Worm (Caenorhabditis elegans) whole organism, mixed stage, embryonic: Measurements from ENCODE around the gene R144.3.
"Not testable (repeated sequence)": the region's sequence is repeated elsewhere in the genome, so short reads cannot be mapped to it uniquely, and the experiment has no call there.

Experiments
- ces-1 ChIP-seq: fragments of 150-350 bp; optimal IDR thresholded peaks from 2 replicates; lab custom pipeline; 2014; ENCODE audit warnings: missing biosample characterization, missing genetic modification reagents, missing genetic modification characterization
- ztf-11 ChIP-seq: fragments of 150-350 bp; optimal IDR thresholded peaks from 2 replicates; lab custom pipeline; 2014; ENCODE audit warnings: missing biosample characterization, missing genetic modification characterization

DNA sequence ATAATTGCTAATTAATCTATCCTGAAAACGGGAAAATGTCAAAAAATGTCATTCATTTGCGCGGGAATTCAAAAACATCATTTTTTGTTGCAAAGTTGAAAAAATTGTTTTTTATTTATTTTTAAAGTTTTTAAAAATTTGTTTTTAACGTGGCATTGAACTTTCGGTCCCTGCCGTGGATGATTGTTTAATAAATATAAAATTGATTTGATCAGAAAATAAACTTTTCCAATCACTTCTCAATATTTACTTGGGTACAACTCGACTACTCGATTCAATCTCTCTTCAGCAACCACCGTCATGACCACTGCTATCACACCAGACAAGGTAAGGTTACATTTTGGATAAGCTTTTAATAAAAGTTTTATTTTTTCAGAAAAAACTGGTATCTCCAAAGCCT, 40.6 kb downstream of the R144.3 start, which contains the start of gene C45G9.4:
- not testable (repeated sequence) for TF ChIP-seq ces-1; ztf-11 (tag; lab: Kevin White, UChicago)
